Fruit fly (Drosophila melanogaster): ENCODE measurements around the gene CG14316.

- TF ChIP-seq Eip93F (GFP tag; optimal IDR thresholded peaks at IDR 0.05) = no peak
- no peak for TF ChIP-seq Gug (GFP tag; IDR thresholded peaks at IDR 0.05)
- no peak for TF ChIP-seq achi (GFP tag; optimal IDR thresholded peaks at IDR 0.05)
- no peak for TF ChIP-seq CG3919 (GFP tag; optimal IDR thresholded peaks at IDR 0.05)
Observed at dm6 chr3R:18167173-18167415, 15.2 kb downstream of the CG14316 start, which contains the start of the genes CG7215 and Prx5.
